Fruit fly (Drosophila melanogaster): ENCODE results near the gene CG43219.

- TF ChIP-seq CG3838 (GFP tag; optimal IDR thresholded peaks at IDR 0.05) (peak; percentile 29), CG10543 (GFP tag; optimal IDR thresholded peaks at IDR 0.05) (peak; percentile 28), ranshi (GFP tag; IDR thresholded peaks at IDR 0.05) (0 out of 2 replicates have a peak, but pooled peaks have one; percentile 23), Dfd (GFP tag; optimal IDR thresholded peaks at IDR 0.05) (no peak), CG3726 (GFP tag; IDR thresholded peaks at IDR 0.05) (no peak), Mes4 (GFP tag; optimal IDR thresholded peaks at IDR 0.05) (no peak)
These were observed 41.4 kb downstream of the CG43219 start for dm6 chr3L:21261403-21262164.

Data from whole organism, embryonic.